Worm (Caenorhabditis elegans) whole organism, L4/young adult: ENCODE measurements around the gene arrd-13.

Experiments
- W03F9.2 ChIP-seq: fragments of 150-350 bp; optimal IDR thresholded peaks from 2 replicates; lab custom pipeline; 2014; ENCODE audit warnings: missing biosample characterization, missing genetic modification characterization
- dao-5 ChIP-seq: sonication (generic microtip); optimal IDR thresholded peaks from 2 replicates; lab custom pipeline; 2016; ENCODE audit warnings: missing genotype, missing genetic modification characterization, moderate library complexity, missing compliant biosample characterization
- him-1 ChIP-seq: sonication (generic microtip); optimal IDR thresholded peaks from 2 replicates; lab custom pipeline; 2016; ENCODE audit warnings: missing genotype, missing genetic modification reagents, missing genetic modification characterization, missing compliant biosample characterization

- TF ChIP-seq him-1 (tag; lab: Kevin White, UChicago) (no peak), dao-5 (tag; lab: Kevin White, UChicago) (no peak), W03F9.2 (tag; lab: Kevin White, UChicago) (no peak)
Observed at ce11 chrII:13751030-13751429, 7.2 kb upstream of the arrd-13 start.
